Fruit fly (Drosophila melanogaster) whole organism, embryonic: ENCODE results near the gene Zaf1.
A peak's percentile ranks its signal among the peaks of the same experiment; 100 is the strongest.

Experiments used
- Atf-2 ChIP-seq: fragments of 200-800 bp; sonication (Bioruptor generic); optimal IDR thresholded peaks from 2 replicates; lab custom pipeline; 2016; ENCODE audit warnings: missing biosample characterization, missing genetic modification characterization
- B-H2 ChIP-seq: fragments of 200-800 bp; sonication (Bioruptor generic); optimal IDR thresholded peaks from 2 replicates; lab custom pipeline; 2018; ENCODE audit warnings: missing biosample characterization, mild to moderate bottlenecking, missing genetic modification characterization
- CG10431 ChIP-seq: fragments of 200-800 bp; sonication (Bioruptor generic); optimal IDR thresholded peaks from 3 replicates; lab custom pipeline; 2018; ENCODE audit warnings: missing biosample characterization, mild to moderate bottlenecking, missing genetic modification characterization
- CG10979 ChIP-seq: fragments of 200-800 bp; sonication (Bioruptor generic); optimal IDR thresholded peaks from 2 replicates; lab custom pipeline; 2018; ENCODE audit warnings: missing biosample characterization, mild to moderate bottlenecking, missing genetic modification characterization, moderate library complexity
- CG11085 ChIP-seq: fragments of 200-800 bp; sonication (Bioruptor generic); IDR thresholded peaks from 2 replicates; pipeline ENCODE4 v1.3.6; 2022; ENCODE audit warnings: missing biosample characterization, missing genetic modification characterization
- CG11560 ChIP-seq: fragments of 200-800 bp; sonication (Bioruptor generic); IDR thresholded peaks from 3 replicates; pipeline ENCODE4 v1.3.6; 2022; ENCODE audit warnings: missing biosample characterization, missing genetic modification characterization
- CG12219 ChIP-seq: fragments of 200-800 bp; sonication (Bioruptor generic); optimal IDR thresholded peaks from 3 replicates; lab custom pipeline; 2018; ENCODE audit warnings: missing biosample characterization, mild to moderate bottlenecking, missing genetic modification characterization
- CG13296 ChIP-seq: fragments of 200-800 bp; sonication (Bioruptor generic); optimal IDR thresholded peaks from 3 replicates; lab custom pipeline; 2018; ENCODE audit warnings: missing biosample characterization, mild to moderate bottlenecking, missing genetic modification characterization
- CG13624 ChIP-seq: fragments of 200-800 bp; sonication (Bioruptor generic); optimal IDR thresholded peaks from 2 replicates; lab custom pipeline; 2016; ENCODE audit warnings: missing biosample characterization, missing genetic modification characterization
- CG14667 ChIP-seq: fragments of 200-800 bp; sonication (Bioruptor generic); IDR thresholded peaks from 2 replicates; pipeline ENCODE4 v1.3.6; 2022; ENCODE audit warnings: missing biosample characterization, missing genetic modification characterization
- CG15601 ChIP-seq: fragments of 200-800 bp; sonication (Bioruptor generic); optimal IDR thresholded peaks from 3 replicates; lab custom pipeline; 2019; ENCODE audit warnings: missing biosample characterization, mild to moderate bottlenecking, missing genetic modification characterization, moderate library complexity
- CG15696 ChIP-seq: fragments of 200-800 bp; sonication (Bioruptor generic); optimal IDR thresholded peaks from 2 replicates; lab custom pipeline; 2019; ENCODE audit warnings: missing biosample characterization, mild to moderate bottlenecking, missing genetic modification characterization, moderate library complexity
- CG18262 ChIP-seq: fragments of 200-800 bp; optimal IDR thresholded peaks from 3 replicates; lab custom pipeline; 2019; ENCODE audit warnings: missing biosample characterization, mild to moderate bottlenecking, missing genetic modification characterization, moderate library complexity
- CG31224 ChIP-seq: fragments of 200-800 bp; sonication (Bioruptor generic); IDR thresholded peaks from 2 replicates; pipeline ENCODE4 v1.3.6; 2022; ENCODE audit warnings: missing biosample characterization, missing genetic modification characterization
- CG31365 ChIP-seq: fragments of 200-800 bp; sonication (Bioruptor generic); optimal IDR thresholded peaks from 2 replicates; lab custom pipeline; 2018; ENCODE audit warnings: missing biosample characterization, mild to moderate bottlenecking, missing genetic modification characterization
- CG3163 ChIP-seq: fragments of 200-800 bp; sonication (Bioruptor generic); optimal IDR thresholded peaks from 3 replicates; lab custom pipeline; 2016; ENCODE audit warnings: missing biosample characterization, missing genetic modification characterization
- CG4360 ChIP-seq: fragments of 200-800 bp; sonication (Bioruptor generic); IDR thresholded peaks from 2 replicates; pipeline ENCODE4 v1.3.6; 2022; ENCODE audit warnings: missing biosample characterization, missing genetic modification characterization
- CG6854 ChIP-seq: fragments of 200-800 bp; sonication (Bioruptor generic); optimal IDR thresholded peaks from 3 replicates; lab custom pipeline; 2017; ENCODE audit warnings: missing biosample characterization, mild to moderate bottlenecking, missing genetic modification characterization
- CG9817 ChIP-seq: fragments of 200-800 bp; sonication (Bioruptor generic); optimal IDR thresholded peaks from 2 replicates; lab custom pipeline; 2018; ENCODE audit warnings: missing biosample characterization, mild to moderate bottlenecking, missing genetic modification characterization, moderate library complexity
- CG9932 ChIP-seq: fragments of 200-800 bp; sonication (Bioruptor generic); IDR thresholded peaks from 2 replicates; pipeline ENCODE4 v1.3.6; 2022; ENCODE audit warnings: missing biosample characterization, missing genetic modification characterization
- D19A ChIP-seq: fragments of 200-800 bp; optimal IDR thresholded peaks from 3 replicates; lab custom pipeline; 2019; ENCODE audit warnings: missing biosample characterization, mild to moderate bottlenecking, missing genetic modification characterization, moderate library complexity
- Dip3 ChIP-seq: fragments of 200-800 bp; sonication (Bioruptor generic); optimal IDR thresholded peaks from 3 replicates; lab custom pipeline; 2016; ENCODE audit warnings: missing biosample characterization, missing genetic modification characterization
- E2f1 ChIP-seq: fragments of 200-800 bp; sonication (Bioruptor generic); IDR thresholded peaks from 2 replicates; pipeline ENCODE4 v1.3.6; 2022; ENCODE audit warnings: missing biosample characterization, missing genetic modification characterization
- Fer1 ChIP-seq: fragments of 200-800 bp; sonication (Bioruptor generic); optimal IDR thresholded peaks from 2 replicates; lab custom pipeline; 2017; ENCODE audit warnings: missing biosample characterization, mild to moderate bottlenecking, missing genetic modification characterization
- Fer2 ChIP-seq: fragments of 200-800 bp; sonication (Bioruptor generic); optimal IDR thresholded peaks from 2 replicates; lab custom pipeline; 2018; ENCODE audit warnings: missing biosample characterization, mild to moderate bottlenecking, missing genetic modification characterization, moderate library complexity
- Gsc ChIP-seq: fragments of 200-800 bp; sonication (Bioruptor generic); IDR thresholded peaks from 2 replicates; pipeline ENCODE4 v1.3.6; 2022; ENCODE audit warnings: missing biosample characterization, missing genetic modification characterization
- Hey ChIP-seq: fragments of 200-800 bp; sonication (Bioruptor generic); optimal IDR thresholded peaks from 3 replicates; lab custom pipeline; 2018; ENCODE audit warnings: missing biosample characterization, mild to moderate bottlenecking, missing genetic modification characterization
- Mes4 ChIP-seq: fragments of 200-800 bp; sonication (Bioruptor generic); optimal IDR thresholded peaks from 2 replicates; lab custom pipeline; 2016; ENCODE audit warnings: missing biosample characterization, missing genetic modification characterization
- NFAT ChIP-seq: fragments of 200-800 bp; sonication (Bioruptor generic); IDR thresholded peaks from 2 replicates; pipeline ENCODE4 v1.3.6; 2022; ENCODE audit warnings: missing biosample characterization, missing genetic modification characterization
- Oli ChIP-seq: fragments of 200-800 bp; sonication (Bioruptor generic); optimal IDR thresholded peaks from 2 replicates; lab custom pipeline; 2018; ENCODE audit warnings: missing biosample characterization, mild to moderate bottlenecking, missing genetic modification characterization, moderate library complexity
- Sox100B ChIP-seq: fragments of 200-800 bp; sonication (Bioruptor generic); optimal IDR thresholded peaks from 3 replicates; lab custom pipeline; 2018; ENCODE audit warnings: missing biosample characterization, mild to moderate bottlenecking, missing genetic modification characterization
- Ssrp ChIP-seq: fragments of 200-800 bp; sonication (Bioruptor generic); optimal IDR thresholded peaks from 2 replicates; lab custom pipeline; 2018; ENCODE audit warnings: missing biosample characterization, mild to moderate bottlenecking, missing genetic modification characterization, moderate library complexity
- ash1 ChIP-seq: fragments of 200-800 bp; sonication (Bioruptor generic); optimal IDR thresholded peaks from 2 replicates; lab custom pipeline; 2018; ENCODE audit warnings: missing biosample characterization, mild to moderate bottlenecking, missing genetic modification characterization
- bab2 ChIP-seq: fragments of 200-800 bp; sonication (Bioruptor generic); optimal IDR thresholded peaks from 2 replicates; lab custom pipeline; 2016; ENCODE audit warnings: missing biosample characterization, missing genetic modification characterization
- bcd ChIP-seq: fragments of 200-800 bp; sonication (Bioruptor generic); optimal IDR thresholded peaks from 2 replicates; lab custom pipeline; 2017; ENCODE audit warnings: missing biosample characterization, mild to moderate bottlenecking, missing genetic modification characterization
- crp ChIP-seq, 2 experiments: fragments of 200-800 bp; sonication (Bioruptor generic); optimal IDR thresholded peaks; 2 replicates in 1 of 2; 3 replicates in 1 of 2; lab custom pipeline; 2017; ENCODE audit warnings: missing biosample characterization in 2 of 2, missing genetic modification characterization in 2 of 2, mild to moderate bottlenecking in 1 of 2, moderate library complexity in 1 of 2
- da ChIP-seq: fragments of 200-800 bp; sonication (Bioruptor generic); optimal IDR thresholded peaks from 2 replicates; lab custom pipeline; 2016; ENCODE audit warnings: missing biosample characterization, missing genetic modification characterization
- dan ChIP-seq: fragments of 200-800 bp; sonication (Bioruptor generic); IDR thresholded peaks from 2 replicates; pipeline ENCODE4 v1.3.6; 2022; ENCODE audit warnings: missing biosample characterization, missing genetic modification characterization
- dm ChIP-seq: fragments of 200-800 bp; sonication (Bioruptor generic); optimal IDR thresholded peaks from 3 replicates; lab custom pipeline; 2016; ENCODE audit warnings: missing biosample characterization, missing genetic modification characterization
- eyg ChIP-seq: fragments of 200-800 bp; sonication (Bioruptor generic); optimal IDR thresholded peaks from 3 replicates; lab custom pipeline; 2016; ENCODE audit warnings: missing biosample characterization, missing genetic modification characterization
- gcm2 ChIP-seq: fragments of 200-800 bp; sonication (Bioruptor generic); optimal IDR thresholded peaks from 2 replicates; lab custom pipeline; 2016; ENCODE audit warnings: missing biosample characterization, missing genetic modification characterization
- grau ChIP-seq: fragments of 200-800 bp; optimal IDR thresholded peaks from 3 replicates; lab custom pipeline; 2019; ENCODE audit warnings: missing biosample characterization, mild to moderate bottlenecking, missing genetic modification characterization, moderate library complexity
- grn ChIP-seq: fragments of 200-800 bp; sonication (Bioruptor generic); optimal IDR thresholded peaks from 3 replicates; lab custom pipeline; 2017; ENCODE audit warnings: missing biosample characterization, missing genetic modification characterization
- hb ChIP-seq: fragments of 200-800 bp; sonication (Bioruptor generic); IDR thresholded peaks from 3 replicates; pipeline ENCODE4 v1.3.6; 2022; ENCODE audit warnings: missing biosample characterization, missing genetic modification characterization; ENCODE audit not compliant: partially characterized antibody
- insv ChIP-seq, 2 experiments: fragments of 200-800 bp; sonication (Bioruptor generic); optimal IDR thresholded peaks; 3 replicates each; lab custom pipeline; 2016 to 2018; ENCODE audit warnings: missing biosample characterization in 2 of 2, missing genetic modification characterization in 2 of 2
- kay ChIP-seq: fragments of 200-800 bp; sonication (Bioruptor generic); optimal IDR thresholded peaks from 2 replicates; lab custom pipeline; 2016; ENCODE audit warnings: missing biosample characterization, missing genetic modification characterization
- pan ChIP-seq, 4 experiments: fragments of >200 bp in 3 of 4; fragments of 200-800 bp in 1 of 4; sonication (Bioruptor generic) in 1 of 4; optimal IDR thresholded peaks in 3 of 4; IDR thresholded peaks in 1 of 4; 2 replicates each; pipeline versions ENCODE4 v1.3.6 to Lab custom; 2017 to 2022; ENCODE audit warnings: missing biosample characterization in 2 of 4, missing genetic modification characterization in 2 of 4, mixed read lengths in 1 of 4
- salm ChIP-seq: fragments of 200-800 bp; sonication (Bioruptor generic); optimal IDR thresholded peaks from 2 replicates; lab custom pipeline; 2018; ENCODE audit warnings: missing biosample characterization, mild to moderate bottlenecking, missing genetic modification characterization
- tap ChIP-seq: fragments of 200-800 bp; optimal IDR thresholded peaks from 3 replicates; lab custom pipeline; 2019; ENCODE audit warnings: missing biosample characterization, mild to moderate bottlenecking, missing genetic modification characterization, moderate library complexity
- tna ChIP-seq: fragments of 200-800 bp; sonication (Bioruptor generic); IDR thresholded peaks from 2 replicates; pipeline ENCODE4 v1.3.6; 2022; ENCODE audit warnings: missing biosample characterization, missing genetic modification characterization; ENCODE audit not compliant: partially characterized antibody
- tx ChIP-seq: fragments of 200-800 bp; sonication (Bioruptor generic); optimal IDR thresholded peaks from 2 replicates; lab custom pipeline; 2016; ENCODE audit warnings: missing biosample characterization, missing genetic modification characterization
- z ChIP-seq: fragments of 200-800 bp; sonication (Bioruptor generic); IDR thresholded peaks from 3 replicates; pipeline ENCODE4 v1.3.6; 2022; ENCODE audit warnings: missing biosample characterization, missing genetic modification characterization

The Zaf1 gene

DNA sequence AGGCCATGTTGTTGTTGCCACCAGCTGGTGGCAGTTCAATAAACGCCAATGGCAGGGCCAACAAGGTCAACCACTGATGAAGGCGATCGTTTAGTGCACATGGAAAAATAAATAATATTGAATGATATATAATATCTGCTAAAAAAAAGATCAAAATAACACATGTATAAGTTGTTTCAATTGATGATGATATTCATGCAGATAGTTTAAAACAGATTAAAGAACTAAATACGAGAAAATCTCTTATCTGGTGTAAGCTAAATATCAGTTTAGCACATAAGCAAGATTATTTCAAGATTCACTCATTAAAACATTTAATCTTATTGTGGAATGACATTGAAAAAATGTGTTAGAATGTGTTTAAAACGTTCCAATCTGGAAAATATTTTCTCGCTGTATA is 38.0 kb upstream of the Zaf1 start (continued):
- TF ChIP-seq grau (tag; lab: Kevin White, UChicago) (peak; percentile 62), Oli (tag; lab: Kevin White, UChicago) (peak; percentile 70), tap (tag; lab: Kevin White, UChicago) (peak; percentile 26), Sox100B (GFP tag; lab: Kevin White, UChicago) (peak; percentile 76), CG13296 (GFP tag; lab: Kevin White, UChicago) (peak; percentile 51), Dip3 (GFP tag; lab: Kevin White, UChicago) (no peak), CG11085 (GFP tag; lab: Robert Waterston, UW) (no peak), CG9817 (no peak), CG6854 (GFP tag; lab: Kevin White, UChicago) (no peak), da (GFP tag; lab: Kevin White, UChicago) (no peak), CG15696 (tag; lab: Kevin White, UChicago) (no peak), CG3163 (GFP tag; lab: Kevin White, UChicago) (no peak), eyg (no peak), CG31365 (no peak), Gsc (GFP tag; lab: Robert Waterston, UW) (no peak), CG10979 (peak; percentile 38), B-H2 (no peak), CG13624 (no peak), Atf-2 (GFP tag; lab: Kevin White, UChicago) (no peak), pan (optimal IDR thresholded peaks at IDR 0.05; lab: Kevin White, UChicago) (no peak), pan (GFP tag; optimal IDR thresholded peaks at IDR 0.05 in 1 of 2, IDR thresholded peaks at IDR 0.05 in 1 of 2) (peak in 1 of 2 experiments; percentile 50), bab2 (GFP tag; lab: Kevin White, UChicago) (no peak), Hey (tag; lab: Kevin White, UChicago) (no peak), CG11560 (tag; lab: Robert Waterston, UW) (no peak), CG4360 (GFP tag; lab: Robert Waterston, UW) (no peak), CG14667 (GFP tag; lab: Robert Waterston, UW) (no peak), gcm2 (no peak), tna (GFP tag; lab: Robert Waterston, UW) (no peak), Fer2 (tag; lab: Kevin White, UChicago) (no peak), Fer1 (GFP tag; lab: Kevin White, UChicago) (peak; percentile 45), E2f1 (GFP tag; lab: Robert Waterston, UW) (no peak), hb (GFP tag; lab: Robert Waterston, UW) (no peak), insv (GFP tag; optimal IDR thresholded peaks at IDR 0.05; lab: Kevin White, UChicago) (no peak), CG10431 (GFP tag; lab: Kevin White, UChicago) (no peak), tx (GFP tag; lab: Kevin White, UChicago) (no peak), kay (GFP tag; lab: Kevin White, UChicago) (no peak), ash1 (GFP tag; lab: Kevin White, UChicago) (no peak), crp (GFP tag; optimal IDR thresholded peaks at IDR 0.05; lab: Kevin White, UChicago) (no peak), grn (GFP tag; lab: Kevin White, UChicago) (no peak), dan (GFP tag; lab: Robert Waterston, UW) (no peak), NFAT (GFP tag; lab: Robert Waterston, UW) (no peak), z (GFP tag; lab: Robert Waterston, UW) (no peak), CG12219 (GFP tag; lab: Kevin White, UChicago) (peak; percentile 4), dm (GFP tag; lab: Kevin White, UChicago) (no peak), CG18262 (peak; percentile 68), Mes4 (GFP tag; lab: Kevin White, UChicago) (no peak), CG9932 (GFP tag; lab: Robert Waterston, UW) (no peak), bcd (GFP tag; lab: Kevin White, UChicago) (peak; percentile 7), salm (tag; lab: Kevin White, UChicago) (peak; percentile 44), D19A (tag; lab: Kevin White, UChicago) (peak; percentile 50), Ssrp (peak; percentile 35), CG31224 (GFP tag; lab: Robert Waterston, UW) (no peak), CG15601 (tag; lab: Kevin White, UChicago) (peak; percentile 19)
